Fruit fly (Drosophila melanogaster) whole organism, embryonic: ENCODE results near the gene MtnD.

Experiments
- CG10565 ChIP-seq: fragments of 200-800 bp; sonication (Bioruptor generic); optimal IDR thresholded peaks from 3 replicates; lab custom pipeline; 2016; ENCODE audit warnings: missing biosample characterization, mild to moderate bottlenecking, missing genetic modification characterization
- CG12219 ChIP-seq: fragments of 200-800 bp; sonication (Bioruptor generic); optimal IDR thresholded peaks from 3 replicates; lab custom pipeline; 2018; ENCODE audit warnings: missing biosample characterization, mild to moderate bottlenecking, missing genetic modification characterization
- CG1233 ChIP-seq: fragments of 200-800 bp; sonication (Bioruptor generic); optimal IDR thresholded peaks from 4 replicates; lab custom pipeline; 2018; ENCODE audit warnings: missing biosample characterization, mild to moderate bottlenecking, missing genetic modification characterization
- CG13894 ChIP-seq: fragments of 200-800 bp; sonication (Bioruptor generic); optimal IDR thresholded peaks from 3 replicates; lab custom pipeline; 2018; ENCODE audit warnings: missing biosample characterization, mild to moderate bottlenecking, missing genetic modification characterization, moderate library complexity
- CG33213 ChIP-seq: fragments of 200-800 bp; sonication (Bioruptor generic); optimal IDR thresholded peaks from 3 replicates; lab custom pipeline; 2016; ENCODE audit warnings: missing biosample characterization, missing genetic modification characterization
- CG34224 ChIP-seq: fragments of 200-800 bp; sonication (Bioruptor generic); IDR thresholded peaks from 3 replicates; pipeline ENCODE4 v1.3.6; 2022; ENCODE audit warnings: missing biosample characterization, missing genetic modification characterization; ENCODE audit not compliant: partially characterized antibody
- CG34376 ChIP-seq: fragments of 200-800 bp; sonication (Bioruptor generic); optimal IDR thresholded peaks from 2 replicates; lab custom pipeline; 2018; ENCODE audit warnings: missing biosample characterization, mild to moderate bottlenecking, missing genetic modification characterization
- CG42726 ChIP-seq: fragments of 200-800 bp; sonication (Bioruptor generic); IDR thresholded peaks from 2 replicates; pipeline ENCODE4 v1.3.6; 2022; ENCODE audit warnings: missing biosample characterization, missing genetic modification characterization; ENCODE audit not compliant: partially characterized antibody
- CG4730 ChIP-seq: fragments of 200-800 bp; sonication (Bioruptor generic); IDR thresholded peaks from 2 replicates; pipeline ENCODE4 v1.3.6; 2022; ENCODE audit warnings: missing biosample characterization, missing genetic modification characterization
- CG6765 ChIP-seq: fragments of 200-800 bp; sonication (Bioruptor generic); optimal IDR thresholded peaks from 3 replicates; lab custom pipeline; 2017; ENCODE audit warnings: missing biosample characterization, mild to moderate bottlenecking, missing genetic modification characterization
- CG8359 ChIP-seq: fragments of 200-800 bp; sonication (Bioruptor generic); optimal IDR thresholded peaks from 2 replicates; lab custom pipeline; 2017; ENCODE audit warnings: missing biosample characterization, mild to moderate bottlenecking, missing genetic modification characterization, borderline replicate concordance
- CG9932 ChIP-seq: fragments of 200-800 bp; sonication (Bioruptor generic); IDR thresholded peaks from 2 replicates; pipeline ENCODE4 v1.3.6; 2022; ENCODE audit warnings: missing biosample characterization, missing genetic modification characterization
- D ChIP-seq, 2 experiments: fragments of 200-800 bp in 1 of 2; fragments of >200 bp in 1 of 2; sonication (Bioruptor generic) in 1 of 2; optimal IDR thresholded peaks; 2 replicates in 1 of 2; 3 replicates in 1 of 2; lab custom pipeline; 2017; ENCODE audit warnings: mild to moderate bottlenecking in 1 of 2, missing biosample characterization in 1 of 2, missing genetic modification characterization in 1 of 2, missing genetic modification reagents in 1 of 2
- Eip74EF ChIP-seq, 2 experiments: fragments of 200-800 bp in 1 of 2; fragments of >200 bp in 1 of 2; sonication (Bioruptor generic) in 1 of 2; optimal IDR thresholded peaks; 2 replicates each; lab custom pipeline; 2017 to 2019; ENCODE audit warnings: missing biosample characterization in 2 of 2, missing genetic modification characterization in 2 of 2, mild to moderate bottlenecking in 1 of 2, moderate library complexity in 1 of 2
- HLHmδ ChIP-seq: fragments of 200-800 bp; sonication (Bioruptor generic); optimal IDR thresholded peaks from 2 replicates; lab custom pipeline; 2018; ENCODE audit warnings: missing biosample characterization, mild to moderate bottlenecking, missing genetic modification characterization, moderate library complexity
- Nf-YC ChIP-seq: fragments of 200-800 bp; optimal IDR thresholded peaks from 3 replicates; lab custom pipeline; 2019; ENCODE audit warnings: missing biosample characterization, mild to moderate bottlenecking, missing genetic modification characterization, moderate library complexity
- NfI ChIP-seq: fragments of 200-800 bp; sonication (Bioruptor generic); optimal IDR thresholded peaks from 3 replicates; lab custom pipeline; 2018; ENCODE audit warnings: missing biosample characterization, mild to moderate bottlenecking, missing genetic modification characterization, moderate library complexity
- Pdp1 ChIP-seq, 2 experiments: fragments of 200-800 bp; sonication (Bioruptor generic); optimal IDR thresholded peaks; 3 replicates each; lab custom pipeline; 2016; ENCODE audit warnings: missing biosample characterization in 2 of 2, missing genetic modification characterization in 2 of 2, mild to moderate bottlenecking in 1 of 2, moderate library complexity in 1 of 2
- TFAM ChIP-seq: fragments of 200-800 bp; sonication (Bioruptor generic); optimal IDR thresholded peaks from 2 replicates; lab custom pipeline; 2017; ENCODE audit warnings: missing biosample characterization, missing genetic modification characterization, inconsistent platforms
- caup ChIP-seq: fragments of 200-800 bp; sonication (Bioruptor generic); optimal IDR thresholded peaks from 3 replicates; lab custom pipeline; 2017; ENCODE audit warnings: missing biosample characterization, mild to moderate bottlenecking, missing genetic modification characterization, moderate library complexity; ENCODE audit not compliant: severe bottlenecking
- chif ChIP-seq, 2 experiments: fragments of 200-800 bp; sonication (Bioruptor generic); optimal IDR thresholded peaks; 3 replicates each; lab custom pipeline; 2016; ENCODE audit warnings: missing biosample characterization in 2 of 2, missing genetic modification characterization in 2 of 2
- chn ChIP-seq: fragments of 200-800 bp; sonication (Bioruptor generic); optimal IDR thresholded peaks from 2 replicates; lab custom pipeline; 2016; ENCODE audit warnings: missing biosample characterization, missing genetic modification characterization
- ci ChIP-seq: fragments of 200-800 bp; sonication (Bioruptor generic); IDR thresholded peaks from 3 replicates; pipeline ENCODE4 v1.3.6; 2022; ENCODE audit warnings: missing biosample characterization, missing genetic modification characterization
- corto ChIP-seq: fragments of 200-800 bp; sonication (Bioruptor generic); optimal IDR thresholded peaks from 2 replicates; lab custom pipeline; 2016; ENCODE audit warnings: missing biosample characterization, mild to moderate bottlenecking, missing genetic modification characterization, moderate library complexity
- crc ChIP-seq: fragments of 200-800 bp; sonication (Bioruptor generic); optimal IDR thresholded peaks from 2 replicates; lab custom pipeline; 2016; ENCODE audit warnings: missing biosample characterization, missing genetic modification characterization
- cwo ChIP-seq: fragments of 200-800 bp; sonication (Bioruptor generic); optimal IDR thresholded peaks from 3 replicates; lab custom pipeline; 2017; ENCODE audit warnings: missing biosample characterization, missing genetic modification characterization, mild to moderate bottlenecking, moderate library complexity, missing genetic modification reagents
- dmrt99B ChIP-seq: fragments of 200-800 bp; sonication (Bioruptor generic); optimal IDR thresholded peaks from 2 replicates; lab custom pipeline; 2018; ENCODE audit warnings: missing biosample characterization, mild to moderate bottlenecking, missing genetic modification characterization, moderate library complexity
- exex ChIP-seq: fragments of 200-800 bp; sonication (Bioruptor generic); optimal IDR thresholded peaks from 4 replicates; lab custom pipeline; 2018; ENCODE audit warnings: missing biosample characterization, mild to moderate bottlenecking, missing genetic modification characterization, moderate library complexity
- gcm ChIP-seq: fragments of 200-800 bp; sonication (Bioruptor generic); optimal IDR thresholded peaks from 2 replicates; lab custom pipeline; 2019; ENCODE audit warnings: missing biosample characterization, mild to moderate bottlenecking, missing genetic modification characterization, moderate library complexity
- gro ChIP-seq: fragments of 200-800 bp; sonication (Bioruptor generic); optimal IDR thresholded peaks from 2 replicates; lab custom pipeline; 2016; ENCODE audit warnings: missing biosample characterization, missing genetic modification characterization
- hbn ChIP-seq: fragments of 200-800 bp; sonication (Bioruptor generic); IDR thresholded peaks from 2 replicates; pipeline ENCODE4 v1.3.6; 2022; ENCODE audit warnings: missing biosample characterization, missing genetic modification characterization; ENCODE audit not compliant: partially characterized antibody
- jigr1 ChIP-seq: fragments of 200-800 bp; sonication (Bioruptor generic); IDR thresholded peaks from 3 replicates; pipeline ENCODE4 v1.3.6; 2022; ENCODE audit warnings: missing biosample characterization, missing genetic modification characterization
- kni ChIP-seq: fragments of 200-800 bp; sonication (Bioruptor generic); optimal IDR thresholded peaks from 3 replicates; lab custom pipeline; 2017; ENCODE audit warnings: mild to moderate bottlenecking, missing biosample characterization, missing genetic modification reagents, missing genetic modification characterization
- lbe ChIP-seq: fragments of 200-800 bp; sonication (Bioruptor generic); optimal IDR thresholded peaks from 2 replicates; lab custom pipeline; 2016; ENCODE audit warnings: missing biosample characterization, mild to moderate bottlenecking, missing genetic modification characterization
- lola ChIP-seq, 3 experiments: fragments of >200 bp in 2 of 3; fragments of 200-800 bp in 1 of 3; sonication (Bioruptor generic) in 1 of 3; optimal IDR thresholded peaks; 2 replicates each; lab custom pipeline; 2017 to 2019; ENCODE audit warnings: missing biosample characterization in 3 of 3, missing genetic modification characterization in 3 of 3, mild to moderate bottlenecking in 1 of 3, moderate library complexity in 1 of 3
- nerfin-1 ChIP-seq: fragments of 200-800 bp; sonication (Bioruptor generic); optimal IDR thresholded peaks from 3 replicates; lab custom pipeline; 2019; ENCODE audit warnings: missing biosample characterization, mild to moderate bottlenecking, missing genetic modification characterization, moderate library complexity
- odd ChIP-seq: fragments of 200-800 bp; sonication (Bioruptor generic); optimal IDR thresholded peaks from 2 replicates; lab custom pipeline; 2017; ENCODE audit warnings: missing biosample characterization, mild to moderate bottlenecking, missing genetic modification characterization
- prd ChIP-seq, 3 experiments: fragments of >200 bp in 2 of 3; fragments of 200-800 bp in 1 of 3; sonication (Bioruptor generic) in 1 of 3; optimal IDR thresholded peaks in 2 of 3; IDR thresholded peaks in 1 of 3; 2 replicates in 2 of 3; 3 replicates in 1 of 3; pipeline versions ENCODE4 v1.3.6 to Lab custom; 2017 to 2022; ENCODE audit warnings: missing biosample characterization in 1 of 3, missing genetic modification characterization in 1 of 3
- pum ChIP-seq: fragments of 200-800 bp; sonication (Bioruptor generic); optimal IDR thresholded peaks from 2 replicates; lab custom pipeline; 2016; ENCODE audit warnings: missing biosample characterization, missing genetic modification characterization
- schlank ChIP-seq: fragments of 200-800 bp; sonication (Bioruptor generic); optimal IDR thresholded peaks from 2 replicates; lab custom pipeline; 2018; ENCODE audit warnings: missing biosample characterization, mild to moderate bottlenecking, missing genetic modification characterization
- slou ChIP-seq: fragments of 200-800 bp; sonication (Bioruptor generic); optimal IDR thresholded peaks from 3 replicates; lab custom pipeline; 2016; ENCODE audit warnings: missing biosample characterization, missing genetic modification characterization
- ssp ChIP-seq: fragments of 200-800 bp; sonication (Bioruptor generic); IDR thresholded peaks from 2 replicates; pipeline ENCODE4 v1.3.6; 2022; ENCODE audit warnings: missing biosample characterization, missing genetic modification characterization
- tll ChIP-seq, 2 experiments: fragments of 200-800 bp in 1 of 2; fragments of >200 bp in 1 of 2; sonication (Bioruptor generic) in 1 of 2; optimal IDR thresholded peaks; 2 replicates each; lab custom pipeline; 2017 to 2019; ENCODE audit warnings: missing biosample characterization in 2 of 2, missing genetic modification characterization in 2 of 2, mild to moderate bottlenecking in 1 of 2, moderate library complexity in 1 of 2
- toy ChIP-seq: fragments of 200-800 bp; sonication (Bioruptor generic); IDR thresholded peaks from 2 replicates; pipeline ENCODE4 v1.3.6; 2022; ENCODE audit warnings: missing biosample characterization, missing genetic modification characterization
- vvl ChIP-seq: fragments of 200-800 bp; sonication (Bioruptor generic); IDR thresholded peaks from 2 replicates; pipeline ENCODE4 v1.3.6; 2022; ENCODE audit warnings: missing biosample characterization, missing genetic modification characterization
- wek ChIP-seq: fragments of 200-800 bp; sonication (Bioruptor generic); optimal IDR thresholded peaks from 3 replicates; lab custom pipeline; 2018; ENCODE audit warnings: missing biosample characterization, mild to moderate bottlenecking, missing genetic modification characterization, moderate library complexity

MtnD gene

DNA sequence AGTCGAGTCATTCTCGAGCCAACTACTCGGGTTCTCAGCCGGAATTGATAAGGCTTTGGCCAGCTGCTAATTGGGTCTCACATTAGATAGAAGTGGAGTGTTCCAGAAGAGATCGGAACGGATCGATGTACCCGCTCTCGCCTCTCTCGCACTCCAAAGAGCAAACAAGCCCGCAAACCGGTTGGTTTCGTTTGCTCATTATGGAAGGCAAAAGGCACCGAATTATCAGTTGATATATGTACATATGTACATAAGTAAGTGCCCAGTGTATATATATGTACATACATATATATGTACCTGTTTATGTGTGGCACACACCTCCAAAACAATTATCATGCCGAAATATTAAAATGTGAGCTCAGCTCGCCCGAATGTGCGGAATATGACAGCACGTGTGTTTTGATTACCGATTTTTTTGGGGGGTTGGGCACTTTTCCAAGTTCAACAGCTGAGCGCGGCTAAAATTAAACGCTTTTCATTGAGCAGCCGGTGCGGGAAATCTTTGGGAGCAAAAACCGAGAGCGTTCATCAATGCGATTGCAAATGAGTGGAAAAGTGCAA, 21.0 kb downstream of the MtnD start:
- TF ChIP-seq CG8359 (GFP tag; lab: Kevin White, UChicago) (peak; percentile 43), prd (optimal IDR thresholded peaks at IDR 0.05; lab: Kevin White, UChicago) (no peak), prd (GFP tag; IDR thresholded peaks at IDR 0.05; lab: Robert Waterston, UW) (no peak), schlank (tag; lab: Kevin White, UChicago) (no peak), hbn (GFP tag; lab: Robert Waterston, UW) (0 out of 2 replicates have a peak, but pooled peaks have one; percentile 35), jigr1 (GFP tag; lab: Robert Waterston, UW) (no peak), lola (GFP tag; optimal IDR thresholded peaks at IDR 0.05; lab: Kevin White, UChicago) (no peak), CG12219 (GFP tag; lab: Kevin White, UChicago) (peak; percentile 22), Eip74EF (GFP tag; optimal IDR thresholded peaks at IDR 0.05; lab: Kevin White, UChicago) (peak in 1 of 2 experiments; percentile 30), dmrt99B (tag; lab: Kevin White, UChicago) (no peak), vvl (GFP tag; lab: Robert Waterston, UW) (peak; percentile 22; the same call in 1 of the 2 replicates), chif (GFP tag; optimal IDR thresholded peaks at IDR 0.05; lab: Kevin White, UChicago) (no peak), CG42726 (GFP tag; lab: Robert Waterston, UW) (no peak), TFAM (GFP tag; lab: Kevin White, UChicago) (no peak), pum (GFP tag; lab: Kevin White, UChicago) (no peak), ci (GFP tag; lab: Robert Waterston, UW) (peak; percentile 66; the same call in 2 of the 3 replicates), CG6765 (GFP tag; lab: Kevin White, UChicago) (no peak), gcm (GFP tag; lab: Kevin White, UChicago) (peak; percentile 43), lbe (GFP tag; lab: Kevin White, UChicago) (peak; percentile 55), nerfin-1 (peak; percentile 69), NfI (GFP tag; lab: Kevin White, UChicago) (no peak), CG34376 (GFP tag; lab: Kevin White, UChicago) (peak; percentile 77), CG1233 (GFP tag; lab: Kevin White, UChicago) (peak; percentile 82), Pdp1 (GFP tag; optimal IDR thresholded peaks at IDR 0.05; lab: Kevin White, UChicago) (peak in 1 of 2 experiments; percentile 12), D (optimal IDR thresholded peaks at IDR 0.05; lab: Kevin White, UChicago) (no peak), D (GFP tag; optimal IDR thresholded peaks at IDR 0.05; lab: Kevin White, UChicago) (no peak), HLHmδ (GFP tag; lab: Kevin White, UChicago) (peak; percentile 89), odd (GFP tag; lab: Kevin White, UChicago) (peak; percentile 53), ssp (GFP tag; lab: Robert Waterston, UW) (no peak), kni (peak; percentile 66), CG10565 (GFP tag; lab: Kevin White, UChicago) (no peak), CG13894 (peak; percentile 73), CG33213 (peak; percentile 17), crc (no peak), CG34224 (peak; percentile 61; the same call in 2 of the 3 replicates), exex (tag; lab: Kevin White, UChicago) (peak; percentile 84), Nf-YC (no peak), wek (GFP tag; lab: Kevin White, UChicago) (peak; percentile 91), chn (GFP tag; lab: Kevin White, UChicago) (no peak), tll (GFP tag; optimal IDR thresholded peaks at IDR 0.05; lab: Kevin White, UChicago) (peak in 1 of 2 experiments; percentile 13), corto (GFP tag; lab: Kevin White, UChicago) (peak; percentile 50), toy (GFP tag; lab: Robert Waterston, UW) (no peak), cwo (peak; percentile 96), caup (GFP tag; lab: Kevin White, UChicago) (peak; percentile 43), slou (GFP tag; lab: Kevin White, UChicago) (no peak), CG4730 (GFP tag; lab: Robert Waterston, UW) (no peak), CG9932 (GFP tag; lab: Robert Waterston, UW) (no peak), gro (no peak)
